Worm (Caenorhabditis elegans): ENCODE results near the gene B0416.5.

DNA sequence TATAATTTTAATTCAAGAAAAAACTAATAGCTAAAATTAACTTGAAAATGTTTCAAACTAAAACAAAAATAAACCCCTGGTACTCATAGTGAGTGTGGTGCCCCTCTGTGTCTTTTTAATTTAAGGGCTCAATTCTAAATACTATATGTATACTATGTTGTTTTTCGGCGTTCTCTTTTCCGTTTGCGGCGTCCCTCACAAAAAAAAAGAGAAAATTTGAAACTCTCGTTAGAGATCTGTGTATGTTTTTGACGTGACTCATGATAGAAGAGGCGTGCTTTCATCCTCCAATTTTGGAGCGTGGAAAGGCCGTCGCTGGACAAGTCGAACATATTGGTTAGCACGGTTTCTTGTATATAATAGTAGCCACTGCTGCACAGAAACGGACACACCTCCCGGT, 19.2 kb downstream of the B0416.5 start, which contains the start of gene pes-8:
- TF ChIP-seq pqm-1 (tag; optimal IDR thresholded peaks at IDR 0.05) = no peak
- no peak for TF ChIP-seq nhr-28 (tag; optimal IDR thresholded peaks at IDR 0.05)
- no peak for TF ChIP-seq fkh-2 (tag; optimal IDR thresholded peaks at IDR 0.05)
- TF ChIP-seq R02D3.7 (tag; optimal IDR thresholded peaks at IDR 0.05) = no peak
- TF ChIP-seq nhr-12 (tag; optimal IDR thresholded peaks at IDR 0.05) = no peak
- TF ChIP-seq snpc-4 (tag; optimal IDR thresholded peaks at IDR 0.05) = no peak
- TF ChIP-seq nfya-1 (tag; optimal IDR thresholded peaks at IDR 0.05; ENCODE audit: insufficient read depth) = no peak
- TF ChIP-seq elt-2 (tag; optimal IDR thresholded peaks at IDR 0.05) = no peak
- no peak for TF ChIP-seq fos-1 (tag; optimal IDR thresholded peaks at IDR 0.05)
